Fruit fly (Drosophila melanogaster) Kc167 (cell line): ENCODE measurements around the gene Mvl.

ENCODE experiments used
- Myc ChIP-seq: fragments of >200 bp; optimal IDR thresholded peaks from 2 replicates; lab custom pipeline; 2017; ENCODE audit warnings: missing external identifiers
- Sin3A ChIP-seq: fragments of >200 bp; optimal IDR thresholded peaks from 2 replicates; lab custom pipeline; 2018; ENCODE audit warnings: missing external identifiers
- h ChIP-seq: fragments of >200 bp; optimal IDR thresholded peaks from 3 replicates; lab custom pipeline; 2018; ENCODE audit warnings: missing external identifiers
- insv ChIP-seq: fragments of >200 bp; optimal IDR thresholded peaks from 3 replicates; lab custom pipeline; 2018; ENCODE audit warnings: missing external identifiers
- psq ChIP-seq: fragments of >200 bp; optimal IDR thresholded peaks from 2 replicates; lab custom pipeline; 2017; ENCODE audit warnings: missing external identifiers
- ttk ChIP-seq: sonication (Bioruptor generic); optimal IDR thresholded peaks from 2 replicates; lab custom pipeline; 2017; ENCODE audit warnings: missing external identifiers

The Mvl gene

dm6 chr3R:21092036-21092435 is 31.4 kb upstream of the Mvl start:
- no peak for TF ChIP-seq h
- no peak for TF ChIP-seq Myc (lab: Kevin White, UChicago)
- TF ChIP-seq ttk (lab: Kevin White, UChicago), result no peak
- no peak for TF ChIP-seq Sin3A (lab: Kevin White, UChicago)
- TF ChIP-seq psq (lab: Kevin White, UChicago), result no peak
- no peak for TF ChIP-seq insv

dm6 chr3R:21091500-21091899 is 30.9 kb upstream of the Mvl start:
- TF ChIP-seq h (no peak), ttk (lab: Kevin White, UChicago) (no peak), Myc (lab: Kevin White, UChicago) (no peak), psq (lab: Kevin White, UChicago) (no peak), insv (no peak), Sin3A (lab: Kevin White, UChicago) (no peak)

dm6 chr3R:21090230-21091021 is 29.8 kb upstream of the Mvl start:
- TF ChIP-seq Myc (lab: Kevin White, UChicago) (no peak), insv (no peak), h (no peak), Sin3A (lab: Kevin White, UChicago) (no peak), psq (lab: Kevin White, UChicago) (no peak), ttk (lab: Kevin White, UChicago) (no peak)

- no peak for TF ChIP-seq insv
Measured at dm6 chr3R:21089416-21089815, 28.8 kb upstream of the Mvl start.

dm6 chr3R:21084979-21085378 is 24.4 kb upstream of the Mvl start:
- no peak for TF ChIP-seq ttk (lab: Kevin White, UChicago)
- no peak for TF ChIP-seq h
- no peak for TF ChIP-seq insv
- no peak for TF ChIP-seq Myc (lab: Kevin White, UChicago)
- no peak for TF ChIP-seq psq (lab: Kevin White, UChicago)
- no peak for TF ChIP-seq Sin3A (lab: Kevin White, UChicago)

dm6 chr3R:21080876-21081586 is 20.4 kb upstream of the Mvl start, which contains the start of gene HHEX:
HHEX (minus strand) TSS chr3R:21080926.
- TF ChIP-seq Sin3A (lab: Kevin White, UChicago) (no peak), psq (lab: Kevin White, UChicago) (no peak), ttk (lab: Kevin White, UChicago) (no peak), insv (no peak)

dm6 chr3R:21078958-21079357 is 18.4 kb upstream of the Mvl start:
- TF ChIP-seq Myc (lab: Kevin White, UChicago), result no peak
- no peak for TF ChIP-seq ttk (lab: Kevin White, UChicago)
- no peak for TF ChIP-seq h
- no peak for TF ChIP-seq psq (lab: Kevin White, UChicago)

dm6 chr3R:21078211-21078610 is 17.6 kb upstream of the Mvl start:
- TF ChIP-seq psq (lab: Kevin White, UChicago) (no peak), insv (no peak), Sin3A (lab: Kevin White, UChicago) (no peak), ttk (lab: Kevin White, UChicago) (no peak), h (no peak), Myc (lab: Kevin White, UChicago) (no peak)

- no peak for TF ChIP-seq ttk (lab: Kevin White, UChicago)
- TF ChIP-seq Sin3A (lab: Kevin White, UChicago), result no peak
- no peak for TF ChIP-seq Myc (lab: Kevin White, UChicago)
- no peak for TF ChIP-seq h
- TF ChIP-seq insv, result no peak
- no peak for TF ChIP-seq psq (lab: Kevin White, UChicago)
Measured at dm6 chr3R:21077577-21077976, 17.0 kb upstream of the Mvl start.

- no peak for TF ChIP-seq psq (lab: Kevin White, UChicago)
- TF ChIP-seq insv, result no peak
- TF ChIP-seq ttk (lab: Kevin White, UChicago), result no peak
- no peak for TF ChIP-seq h
- no peak for TF ChIP-seq Sin3A (lab: Kevin White, UChicago)
- no peak for TF ChIP-seq Myc (lab: Kevin White, UChicago)
Measured at dm6 chr3R:21073707-21074106, 13.1 kb upstream of the Mvl start, which contains the start of gene dmrt93B. dmrt93B (plus strand) TSS chr3R:21074007.

- no peak for TF ChIP-seq insv
- TF ChIP-seq h, result no peak
Measured at dm6 chr3R:21073141-21073540, 12.5 kb upstream of the Mvl start, which contains the start of gene r-l. r-l (minus strand) TSS chr3R:21073319.

- no peak for TF ChIP-seq ttk (lab: Kevin White, UChicago)
- no peak for TF ChIP-seq psq (lab: Kevin White, UChicago)
- TF ChIP-seq Sin3A (lab: Kevin White, UChicago), result no peak
- TF ChIP-seq Myc (lab: Kevin White, UChicago), result no peak
- no peak for TF ChIP-seq h
- no peak for TF ChIP-seq insv
Measured at dm6 chr3R:21071943-21072500, 11.4 kb upstream of the Mvl start.
